Fruit fly (Drosophila melanogaster) whole organism, embryonic: ENCODE results near the gene ham.

Experiments
- Ada2b ChIP-seq: fragments of 200-800 bp; sonication (Bioruptor generic); IDR thresholded peaks from 2 replicates; pipeline ENCODE4 v1.3.6; 2022; ENCODE audit warnings: missing biosample characterization, missing genetic modification characterization
- Adf1 ChIP-seq: fragments of 200-800 bp; sonication (Bioruptor generic); IDR thresholded peaks from 2 replicates; pipeline ENCODE4 v1.3.6; 2022; ENCODE audit warnings: missing biosample characterization, missing genetic modification characterization
- Blimp-1 ChIP-seq: fragments of 200-800 bp; sonication (Bioruptor generic); optimal IDR thresholded peaks from 3 replicates; lab custom pipeline; 2018; ENCODE audit warnings: missing biosample characterization, missing genetic modification characterization, mild to moderate bottlenecking, moderate library complexity, missing genetic modification reagents
- CG12942 ChIP-seq: fragments of 200-800 bp; sonication (Bioruptor generic); optimal IDR thresholded peaks from 3 replicates; lab custom pipeline; 2016; ENCODE audit warnings: missing biosample characterization, missing genetic modification characterization
- CG13287 ChIP-seq: fragments of 200-800 bp; sonication (Bioruptor generic); IDR thresholded peaks from 2 replicates; pipeline ENCODE4 v1.3.6; 2022; ENCODE audit warnings: missing biosample characterization, missing genetic modification characterization; ENCODE audit not compliant: partially characterized antibody
- CG14860 ChIP-seq: fragments of 200-800 bp; sonication (Bioruptor generic); IDR thresholded peaks from 3 replicates; pipeline ENCODE4 v1.3.6; 2022; ENCODE audit warnings: missing biosample characterization, missing genetic modification characterization; ENCODE audit not compliant: partially characterized antibody
- CG17359 ChIP-seq: fragments of 200-800 bp; sonication (Bioruptor generic); optimal IDR thresholded peaks from 3 replicates; lab custom pipeline; 2018; ENCODE audit warnings: missing biosample characterization, mild to moderate bottlenecking, missing genetic modification characterization, moderate library complexity
- CG2199 ChIP-seq: fragments of 200-800 bp; sonication (Bioruptor generic); IDR thresholded peaks from 3 replicates; pipeline ENCODE4 v1.3.6; 2022; ENCODE audit warnings: missing biosample characterization, missing genetic modification characterization
- CG3407 ChIP-seq: fragments of 200-800 bp; sonication (Bioruptor generic); optimal IDR thresholded peaks from 2 replicates; lab custom pipeline; 2018; ENCODE audit warnings: missing biosample characterization, mild to moderate bottlenecking, missing genetic modification characterization
- CG42726 ChIP-seq: fragments of 200-800 bp; sonication (Bioruptor generic); IDR thresholded peaks from 2 replicates; pipeline ENCODE4 v1.3.6; 2022; ENCODE audit warnings: missing biosample characterization, missing genetic modification characterization; ENCODE audit not compliant: partially characterized antibody
- CG4424 ChIP-seq: fragments of 200-800 bp; sonication (Bioruptor generic); optimal IDR thresholded peaks from 3 replicates; lab custom pipeline; 2016; ENCODE audit warnings: missing biosample characterization, missing genetic modification characterization
- CG5245 ChIP-seq: fragments of 200-800 bp; sonication (Bioruptor generic); optimal IDR thresholded peaks from 3 replicates; lab custom pipeline; 2016; ENCODE audit warnings: missing biosample characterization, missing genetic modification characterization
- CG7357 ChIP-seq: fragments of 200-800 bp; sonication (Bioruptor generic); IDR thresholded peaks from 3 replicates; pipeline ENCODE4 v1.3.6; 2022; ENCODE audit warnings: missing biosample characterization, missing genetic modification characterization
- CG7745 ChIP-seq: fragments of 200-800 bp; sonication (Bioruptor generic); optimal IDR thresholded peaks from 2 replicates; lab custom pipeline; 2018; ENCODE audit warnings: missing biosample characterization, mild to moderate bottlenecking, missing genetic modification characterization, moderate library complexity
- CG7839 ChIP-seq: fragments of 200-800 bp; sonication (Bioruptor generic); optimal IDR thresholded peaks from 3 replicates; lab custom pipeline; 2018; ENCODE audit warnings: missing biosample characterization, mild to moderate bottlenecking, missing genetic modification characterization, moderate library complexity
- CG8281 ChIP-seq: fragments of 200-800 bp; sonication (Bioruptor generic); optimal IDR thresholded peaks from 2 replicates; lab custom pipeline; 2018; ENCODE audit warnings: missing biosample characterization, mild to moderate bottlenecking, missing genetic modification characterization, moderate library complexity
- Deaf1 ChIP-seq: fragments of 200-800 bp; optimal IDR thresholded peaks from 3 replicates; lab custom pipeline; 2019; ENCODE audit warnings: missing biosample characterization, mild to moderate bottlenecking, missing genetic modification characterization, moderate library complexity
- Dfd ChIP-seq, 2 experiments: fragments of >200 bp; optimal IDR thresholded peaks; 2 replicates each; lab custom pipeline; 2017; ENCODE audit warnings: missing biosample characterization in 2 of 2, missing genetic modification characterization in 2 of 2
- Doc2 ChIP-seq: fragments of 200-800 bp; sonication (Bioruptor generic); IDR thresholded peaks from 2 replicates; pipeline ENCODE4 v1.3.6; 2022; ENCODE audit warnings: missing biosample characterization, missing genetic modification characterization
- H15 ChIP-seq: fragments of 200-800 bp; sonication (Bioruptor generic); IDR thresholded peaks from 3 replicates; pipeline ENCODE4 v1.3.6; 2022; ENCODE audit warnings: missing biosample characterization, missing genetic modification characterization
- Hmx ChIP-seq: fragments of 200-800 bp; sonication (Bioruptor generic); optimal IDR thresholded peaks from 2 replicates; lab custom pipeline; 2016; ENCODE audit warnings: missing biosample characterization, missing genetic modification characterization
- Jarid2 ChIP-seq: fragments of 200-800 bp; sonication (Bioruptor generic); optimal IDR thresholded peaks from 3 replicates; lab custom pipeline; 2017; ENCODE audit warnings: mild to moderate bottlenecking, missing biosample characterization, missing genetic modification reagents, missing genetic modification characterization
- Lpt ChIP-seq: fragments of >200 bp; optimal IDR thresholded peaks from 2 replicates; lab custom pipeline; 2018; ENCODE audit warnings: missing biosample characterization, missing genetic modification characterization
- Med ChIP-seq: fragments of 200-800 bp; sonication (Bioruptor generic); peaks from one replicate; lab custom pipeline; 2016; ENCODE audit warnings: missing biosample characterization, missing genetic modification characterization, mild to moderate bottlenecking, inconsistent platforms, moderate library complexity
- Neu2 ChIP-seq: fragments of 200-800 bp; sonication (Bioruptor generic); optimal IDR thresholded peaks from 3 replicates; lab custom pipeline; 2016; ENCODE audit warnings: missing biosample characterization, missing genetic modification characterization, borderline replicate concordance
- Nf-YA ChIP-seq: fragments of 200-800 bp; sonication (Bioruptor generic); IDR thresholded peaks from 2 replicates; pipeline ENCODE4 v1.3.6; 2022; ENCODE audit warnings: missing biosample characterization, missing genetic modification characterization
- Rfx ChIP-seq: fragments of 200-800 bp; sonication (Bioruptor generic); IDR thresholded peaks from 2 replicates; pipeline ENCODE4 v1.3.6; 2022; ENCODE audit warnings: missing biosample characterization, missing genetic modification characterization
- Sin3A ChIP-seq: fragments of >200 bp; optimal IDR thresholded peaks from 2 replicates; lab custom pipeline; 2018
- Sox102F ChIP-seq: fragments of 200-800 bp; sonication (Bioruptor generic); optimal IDR thresholded peaks from 2 replicates; lab custom pipeline; 2018; ENCODE audit warnings: missing biosample characterization, mild to moderate bottlenecking, missing genetic modification characterization, moderate library complexity
- Trl ChIP-seq, 3 experiments: fragments of >200 bp in 2 of 3; fragments of 200-800 bp in 1 of 3; sonication (Bioruptor generic) in 1 of 3; optimal IDR thresholded peaks; 2 replicates in 1 of 3; 3 replicates in 2 of 3; lab custom pipeline; 2016 to 2017; ENCODE audit warnings: missing biosample characterization in 1 of 3, missing genetic modification characterization in 1 of 3
- ab ChIP-seq: fragments of 200-800 bp; sonication (Bioruptor generic); optimal IDR thresholded peaks from 2 replicates; lab custom pipeline; 2016; ENCODE audit warnings: missing biosample characterization, missing genetic modification characterization
- chinmo ChIP-seq: fragments of 200-800 bp; sonication (Bioruptor generic); IDR thresholded peaks from 4 replicates; pipeline ENCODE4 v1.3.6; 2022; ENCODE audit warnings: missing biosample characterization, missing genetic modification characterization; ENCODE audit not compliant: partially characterized antibody
- crc ChIP-seq: fragments of 200-800 bp; sonication (Bioruptor generic); optimal IDR thresholded peaks from 2 replicates; lab custom pipeline; 2016; ENCODE audit warnings: missing biosample characterization, missing genetic modification characterization
- crol ChIP-seq: fragments of 200-800 bp; sonication (Bioruptor generic); IDR thresholded peaks from 2 replicates; pipeline ENCODE4 v1.3.6; 2022; ENCODE audit warnings: missing biosample characterization, missing genetic modification characterization
- dan ChIP-seq: fragments of 200-800 bp; sonication (Bioruptor generic); IDR thresholded peaks from 2 replicates; pipeline ENCODE4 v1.3.6; 2022; ENCODE audit warnings: missing biosample characterization, missing genetic modification characterization
- dimm ChIP-seq: fragments of 200-800 bp; sonication (Bioruptor generic); IDR thresholded peaks from 2 replicates; pipeline ENCODE4 v1.3.6; 2022; ENCODE audit warnings: missing biosample characterization, missing genetic modification characterization
- emc ChIP-seq: fragments of 200-800 bp; sonication (Bioruptor generic); optimal IDR thresholded peaks from 2 replicates; lab custom pipeline; 2016; ENCODE audit warnings: missing biosample characterization, missing genetic modification characterization
- eve ChIP-seq, 2 experiments: fragments of >200 bp; optimal IDR thresholded peaks; 2 replicates each; lab custom pipeline; 2017; ENCODE audit warnings: missing biosample characterization in 2 of 2, missing genetic modification characterization in 2 of 2
- gcm ChIP-seq: fragments of 200-800 bp; sonication (Bioruptor generic); optimal IDR thresholded peaks from 2 replicates; lab custom pipeline; 2019; ENCODE audit warnings: missing biosample characterization, mild to moderate bottlenecking, missing genetic modification characterization, moderate library complexity
- kah ChIP-seq: fragments of 200-800 bp; sonication (Bioruptor generic); optimal IDR thresholded peaks from 2 replicates; lab custom pipeline; 2018; ENCODE audit warnings: missing biosample characterization, mild to moderate bottlenecking, missing genetic modification characterization
- ken ChIP-seq: fragments of 200-800 bp; sonication (Bioruptor generic); IDR thresholded peaks from 3 replicates; pipeline ENCODE4 v1.3.6; 2022; ENCODE audit warnings: missing biosample characterization, missing genetic modification characterization
- nom ChIP-seq: fragments of 200-800 bp; sonication (Bioruptor generic); optimal IDR thresholded peaks from 2 replicates; lab custom pipeline; 2017; ENCODE audit warnings: missing biosample characterization, missing genetic modification characterization, mild to moderate bottlenecking, moderate library complexity, missing genetic modification reagents
- pb ChIP-seq: fragments of 200-800 bp; sonication (Bioruptor generic); optimal IDR thresholded peaks from 3 replicates; lab custom pipeline; 2016; ENCODE audit warnings: missing biosample characterization, missing genetic modification characterization
- pho ChIP-seq: fragments of 200-800 bp; sonication (Bioruptor generic); optimal IDR thresholded peaks from 2 replicates; lab custom pipeline; 2016; ENCODE audit warnings: missing biosample characterization, missing genetic modification characterization
- row ChIP-seq: fragments of 200-800 bp; sonication (Bioruptor generic); IDR thresholded peaks from 3 replicates; pipeline ENCODE4 v1.3.6; 2022; ENCODE audit warnings: missing biosample characterization, missing genetic modification characterization
- stwl ChIP-seq: fragments of 200-800 bp; sonication (Bioruptor generic); optimal IDR thresholded peaks from 3 replicates; lab custom pipeline; 2018; ENCODE audit warnings: missing biosample characterization, mild to moderate bottlenecking, missing genetic modification characterization, moderate library complexity
- sug ChIP-seq: fragments of 200-800 bp; optimal IDR thresholded peaks from 2 replicates; lab custom pipeline; 2019; ENCODE audit warnings: missing biosample characterization, mild to moderate bottlenecking, missing genetic modification characterization, moderate library complexity
- tap ChIP-seq: fragments of 200-800 bp; optimal IDR thresholded peaks from 3 replicates; lab custom pipeline; 2019; ENCODE audit warnings: missing biosample characterization, mild to moderate bottlenecking, missing genetic modification characterization, moderate library complexity
- vfl ChIP-seq: fragments of 200-800 bp; sonication (Bioruptor generic); optimal IDR thresholded peaks from 2 replicates; lab custom pipeline; 2016; ENCODE audit warnings: missing biosample characterization, missing genetic modification characterization
- zen ChIP-seq: fragments of 200-800 bp; sonication (Bioruptor generic); optimal IDR thresholded peaks from 3 replicates; lab custom pipeline; 2018; ENCODE audit warnings: missing biosample characterization, mild to moderate bottlenecking, missing genetic modification characterization, moderate library complexity

Gene ham

DNA sequence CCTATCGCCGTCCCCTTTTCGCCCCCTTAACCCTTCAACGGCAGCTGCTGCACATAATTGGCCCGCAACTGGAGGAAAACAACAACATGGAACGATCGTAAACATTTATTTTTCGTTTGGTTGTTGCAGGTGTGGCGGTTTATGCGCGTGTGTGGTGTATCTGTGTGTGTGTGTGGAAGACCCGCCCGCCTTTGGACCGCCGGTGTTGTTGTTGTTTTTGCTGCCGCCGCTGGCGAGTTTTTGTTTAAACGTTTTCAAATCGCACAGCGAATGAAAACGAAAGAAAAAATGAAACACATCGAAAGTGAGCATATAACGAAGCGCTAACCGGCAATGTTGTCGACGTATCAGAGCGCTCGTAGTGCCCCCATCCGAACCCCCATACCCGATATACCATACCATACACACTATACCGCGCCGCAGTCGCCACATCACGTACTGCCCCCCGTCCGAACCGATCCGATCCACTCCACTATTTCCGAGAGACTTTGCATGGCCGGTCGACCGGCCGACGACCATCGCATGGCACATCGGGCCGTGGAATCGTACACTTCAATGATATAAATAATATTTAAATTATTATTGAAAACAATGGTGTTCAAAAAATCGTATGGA is 57.0 kb downstream of the ham start (continued):
- no peak for TF ChIP-seq CG5245 (GFP tag; lab: Kevin White, UChicago)
- peak; percentile 71 for TF ChIP-seq crol (GFP tag; lab: Robert Waterston, UW)
- TF ChIP-seq CG8281 (tag; lab: Kevin White, UChicago), result no peak
- no peak for TF ChIP-seq CG4424 (GFP tag; lab: Kevin White, UChicago)
- TF ChIP-seq Dfd (GFP tag; optimal IDR thresholded peaks at IDR 0.05; lab: Kevin White, UChicago), result peak in 1 of 2 experiments; percentile 22
- no peak for TF ChIP-seq kah (GFP tag; lab: Kevin White, UChicago)
- no peak for TF ChIP-seq sug (tag; lab: Kevin White, UChicago)
- TF ChIP-seq CG2199 (GFP tag; lab: Robert Waterston, UW), result peak; percentile 86
- TF ChIP-seq CG7357, result no peak
- TF ChIP-seq CG14860, result no peak
- TF ChIP-seq vfl (GFP tag; lab: Kevin White, UChicago), result no peak
- TF ChIP-seq dimm (GFP tag; lab: Robert Waterston, UW), result no peak
- TF ChIP-seq nom (GFP tag; lab: Kevin White, UChicago), result no peak
- TF ChIP-seq Ada2b, result no peak
- no peak for TF ChIP-seq stwl
- TF ChIP-seq crc, result no peak
- 0 out of 4 replicates have a peak, but pooled peaks have one; percentile 43 for TF ChIP-seq chinmo (GFP tag; lab: Robert Waterston, UW)
- TF ChIP-seq zen (tag; lab: Kevin White, UChicago), result no peak
- no peak for TF ChIP-seq CG12942
- TF ChIP-seq Nf-YA (GFP tag; lab: Robert Waterston, UW), result peak; percentile 58
- TF ChIP-seq Trl (optimal IDR thresholded peaks at IDR 0.05; lab: Kevin White, UChicago), result no peak
- TF ChIP-seq Trl (GFP tag; optimal IDR thresholded peaks at IDR 0.05; lab: Kevin White, UChicago), result no peak
- no peak for TF ChIP-seq ab
- TF ChIP-seq Neu2 (GFP tag; lab: Kevin White, UChicago), result no peak
- TF ChIP-seq pb (GFP tag; lab: Kevin White, UChicago), result no peak
- TF ChIP-seq Med (GFP tag; lab: Kevin White, UChicago), result peak; percentile 33
- no peak for TF ChIP-seq CG42726 (GFP tag; lab: Robert Waterston, UW)
- TF ChIP-seq Jarid2, result peak; percentile 42
- TF ChIP-seq tap (tag; lab: Kevin White, UChicago), result no peak
- peak; percentile 56 for TF ChIP-seq Adf1 (GFP tag; lab: Robert Waterston, UW)
- no peak for TF ChIP-seq Hmx
- TF ChIP-seq Blimp-1 (GFP tag; lab: Kevin White, UChicago), result peak; percentile 14
- 0 out of 3 replicates have a peak, but pooled peaks have one; percentile 8 for TF ChIP-seq H15 (GFP tag; lab: Robert Waterston, UW)
- no peak for TF ChIP-seq ken (GFP tag; lab: Robert Waterston, UW)
- TF ChIP-seq dan (GFP tag; lab: Robert Waterston, UW), result no peak
- no peak for TF ChIP-seq Doc2 (GFP tag; lab: Robert Waterston, UW)
- peak; percentile 94 for TF ChIP-seq Deaf1
- TF ChIP-seq Lpt, result no peak
- no peak for TF ChIP-seq CG7745 (tag; lab: Kevin White, UChicago)
- no peak for TF ChIP-seq row
- TF ChIP-seq CG3407 (GFP tag; lab: Kevin White, UChicago), result no peak
- TF ChIP-seq Sin3A (lab: Kevin White, UChicago), result no peak
- TF ChIP-seq CG7839 (tag; lab: Kevin White, UChicago), result no peak
- TF ChIP-seq CG13287 (GFP tag; lab: Robert Waterston, UW), result 0 out of 2 replicates have a peak, but pooled peaks have one; percentile 20
- TF ChIP-seq pho, result no peak
- no peak for TF ChIP-seq eve (GFP tag; optimal IDR thresholded peaks at IDR 0.05; lab: Kevin White, UChicago)
- no peak for TF ChIP-seq Sox102F
- no peak for TF ChIP-seq gcm (GFP tag; lab: Kevin White, UChicago)
- no peak for TF ChIP-seq CG17359
- no peak for TF ChIP-seq emc (GFP tag; lab: Kevin White, UChicago)
- 0 out of 2 replicates have a peak, but pooled peaks have one; percentile 18 for TF ChIP-seq Rfx (GFP tag; lab: Robert Waterston, UW)
